Fruit fly (Drosophila melanogaster) whole organism, adult: ENCODE measurements around the gene Prestin.

Source experiments
- CG12768 ChIP-seq: fragments of 200-800 bp; sonication (Bioruptor generic); optimal IDR thresholded peaks from 2 replicates; lab custom pipeline; 2017; ENCODE audit warnings: missing biosample characterization, missing genetic modification characterization, mild to moderate bottlenecking, moderate library complexity, missing genetic modification reagents
- CG14711 ChIP-seq: fragments of 200-800 bp; sonication (Bioruptor generic); optimal IDR thresholded peaks from 2 replicates; lab custom pipeline; 2018; ENCODE audit warnings: missing biosample characterization, mild to moderate bottlenecking, missing genetic modification characterization, moderate library complexity
- CG1620 ChIP-seq: fragments of 200-800 bp; sonication (Bioruptor generic); optimal IDR thresholded peaks from 2 replicates; lab custom pipeline; 2016; ENCODE audit warnings: missing biosample characterization, missing genetic modification characterization
- CG7101 ChIP-seq: fragments of 200-800 bp; sonication (Bioruptor generic); optimal IDR thresholded peaks from 2 replicates; lab custom pipeline; 2018; ENCODE audit warnings: missing biosample characterization, mild to moderate bottlenecking, missing genetic modification characterization, moderate library complexity
- Crg-1 ChIP-seq: fragments of 200-800 bp; sonication (Bioruptor generic); optimal IDR thresholded peaks from 2 replicates; lab custom pipeline; 2016; ENCODE audit warnings: missing biosample characterization, missing genetic modification characterization
- cic ChIP-seq: fragments of 200-800 bp; sonication (Bioruptor generic); optimal IDR thresholded peaks from 2 replicates; lab custom pipeline; 2017; ENCODE audit warnings: missing biosample characterization, mild to moderate bottlenecking, missing genetic modification characterization, moderate library complexity
- kay ChIP-seq: fragments of 200-800 bp; sonication (Bioruptor generic); peaks from one replicate; lab custom pipeline; 2016; ENCODE audit warnings: missing biosample characterization, missing genetic modification characterization, borderline replicate concordance
- tj ChIP-seq: fragments of 200-800 bp; sonication (Bioruptor generic); optimal IDR thresholded peaks from 3 replicates; lab custom pipeline; 2017; ENCODE audit warnings: missing biosample characterization, mild to moderate bottlenecking, missing genetic modification characterization, moderate library complexity

DNA sequence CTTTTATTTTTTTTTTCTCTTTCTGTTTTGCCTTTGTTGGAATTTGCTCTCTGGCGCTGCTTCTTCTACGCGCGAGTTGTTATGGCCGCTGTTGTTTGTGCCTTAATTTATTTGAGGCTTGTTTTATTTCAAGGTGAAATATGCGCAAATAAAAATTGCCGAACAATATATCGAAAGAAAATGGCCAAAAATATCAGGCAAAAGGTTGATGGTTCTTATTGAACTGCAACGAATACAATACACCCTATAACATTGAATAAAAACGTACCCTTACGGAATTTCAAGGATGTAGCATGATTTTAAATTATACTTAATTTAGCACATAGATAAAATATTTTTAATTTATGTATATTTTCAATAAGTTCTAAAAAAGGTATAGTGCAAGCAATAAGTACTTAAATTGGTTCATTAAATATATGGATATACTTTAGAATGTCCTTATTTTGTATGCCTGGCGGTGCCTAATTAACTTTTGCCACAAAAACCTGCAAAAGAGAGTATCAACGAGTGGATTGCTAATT is 42.0 kb upstream of the Prestin start:
- TF ChIP-seq CG12768 (GFP tag; lab: Kevin White, UChicago) = peak; percentile 78
- no peak for TF ChIP-seq Crg-1 (GFP tag; lab: Kevin White, UChicago)
- TF ChIP-seq kay (GFP tag; lab: Kevin White, UChicago) = peak; percentile 89
- no peak for TF ChIP-seq CG7101 (tag; lab: Kevin White, UChicago)
- no peak for TF ChIP-seq CG1620 (GFP tag; lab: Kevin White, UChicago)
- TF ChIP-seq tj (GFP tag; lab: Kevin White, UChicago) = no peak
- no peak for TF ChIP-seq CG14711
- TF ChIP-seq cic (GFP tag; lab: Kevin White, UChicago) = no peak
